Fruit fly (Drosophila melanogaster): ENCODE results near the gene Smn.

dm6 chr3L:16594922-16595518, 13.7 kb upstream of the Smn start, which contains the start of the genes spd-2 and Apl:
- TF ChIP-seq psq (optimal IDR thresholded peaks at IDR 0.05) (no peak), h (optimal IDR thresholded peaks at IDR 0.05) (no peak), Sin3A (optimal IDR thresholded peaks at IDR 0.05) (no peak), insv (optimal IDR thresholded peaks at IDR 0.05) (no peak), ttk (optimal IDR thresholded peaks at IDR 0.05) (no peak), Myc (optimal IDR thresholded peaks at IDR 0.05) (no peak)

Measured in Kc167 (cell line).